Worm (Caenorhabditis elegans) whole organism, L4 larva: Measurements from ENCODE around the gene pals-22.

Experiments
- D1046.2 ChIP-seq: fragments of 200-800 bp; sonication (Bioruptor generic); IDR thresholded peaks from 2 replicates; pipeline ENCODE4 v1.3.6; 2022; ENCODE audit warnings: missing genetic modification characterization, missing compliant biosample characterization
- F10B5.3 ChIP-seq: sonication (generic microtip); optimal IDR thresholded peaks from 2 replicates; lab custom pipeline; 2016; ENCODE audit warnings: mild to moderate bottlenecking, missing genetic modification characterization, missing compliant biosample characterization
- F26F4.8 ChIP-seq: fragments of 200-800 bp; sonication (Bioruptor generic); conservative IDR thresholded peaks from 2 replicates; pipeline ENCODE4 v1.3.6; 2022; ENCODE audit warnings: missing genetic modification characterization, missing compliant biosample characterization
- F37D6.2 ChIP-seq: sonication (generic microtip); optimal IDR thresholded peaks from 2 replicates; lab custom pipeline; 2016; ENCODE audit warnings: mild to moderate bottlenecking, missing genetic modification characterization, missing compliant biosample characterization
- F49E8.2 ChIP-seq: sonication (generic microtip); optimal IDR thresholded peaks from 2 replicates; lab custom pipeline; 2016; ENCODE audit warnings: missing compliant biosample characterization, mild to moderate bottlenecking, missing genetic modification characterization, borderline replicate concordance
- T26A8.4 ChIP-seq: fragments of 200-800 bp; sonication (Bioruptor generic); IDR thresholded peaks from 2 replicates; pipeline ENCODE4 v1.3.6; 2022; ENCODE audit warnings: missing genetic modification characterization, missing compliant biosample characterization
- Y48G9A.11 ChIP-seq: fragments of 200-800 bp; sonication (Bioruptor generic); IDR thresholded peaks from 2 replicates; pipeline ENCODE4 v1.3.6; 2022; ENCODE audit warnings: missing genetic modification reagents, missing genetic modification characterization, missing compliant biosample characterization
- Y5F2A.4 ChIP-seq: fragments of 200-800 bp; sonication (Bioruptor generic); optimal IDR thresholded peaks from 2 replicates; lab custom pipeline; 2018; ENCODE audit warnings: mild to moderate bottlenecking, missing genetic modification characterization, missing compliant biosample characterization
- Y75B8A.6 ChIP-seq: fragments of 200-800 bp; sonication (Bioruptor generic); IDR thresholded peaks from 2 replicates; pipeline ENCODE4 v1.3.6; 2022; ENCODE audit warnings: missing genetic modification reagents, missing genetic modification characterization, missing compliant biosample characterization
- ZK546.5 ChIP-seq, 2 experiments: sonication (generic microtip); optimal IDR thresholded peaks; 2 replicates each; lab custom pipeline; 2017; ENCODE audit warnings: missing biosample characterization in 2 of 2, missing genetic modification characterization in 2 of 2
- aha-1 ChIP-seq: fragments of 150-350 bp; peaks from one replicate; lab custom pipeline; 2014; ENCODE audit warnings: missing biosample characterization, missing genetic modification characterization
- ama-1 ChIP-seq: fragments of 150-350 bp; optimal IDR thresholded peaks from 2 replicates; lab custom pipeline; 2014; ENCODE audit warnings: inconsistent platforms, mixed read lengths
- ceh-20 ChIP-seq: fragments of 200-800 bp; sonication (Bioruptor generic); IDR thresholded peaks from 2 replicates; pipeline ENCODE4 v1.3.6; 2022; ENCODE audit warnings: missing genetic modification reagents, missing genetic modification characterization, missing compliant biosample characterization
- ceh-32 ChIP-seq: sonication (generic microtip); optimal IDR thresholded peaks from 2 replicates; lab custom pipeline; 2016; ENCODE audit warnings: mild to moderate bottlenecking, missing genetic modification characterization, missing compliant biosample characterization; ENCODE audit not compliant: poor library complexity
- ceh-44 ChIP-seq: fragments of 200-800 bp; sonication (Bioruptor generic); IDR thresholded peaks from 2 replicates; pipeline ENCODE4 v1.3.6; 2022; ENCODE audit warnings: missing genetic modification reagents, missing genetic modification characterization, missing compliant biosample characterization
- ces-1 ChIP-seq: fragments of 150-350 bp; sonication (generic microtip); optimal IDR thresholded peaks from 4 replicates; lab custom pipeline; 2014; ENCODE audit warnings: missing biosample characterization, missing genetic modification reagents, missing genetic modification characterization
- daf-16 ChIP-seq, 3 experiments: sonication (generic microtip); optimal IDR thresholded peaks; 2 replicates each; lab custom pipeline; 2016 to 2017; ENCODE audit warnings: missing genetic modification characterization in 3 of 3, missing genetic modification reagents in 3 of 3, mild to moderate bottlenecking in 2 of 3, missing compliant biosample characterization in 2 of 3, missing biosample characterization in 1 of 3, moderate library complexity in 1 of 3
- daf-8 ChIP-seq: fragments of 200-800 bp; sonication (Bioruptor generic); IDR thresholded peaks from 2 replicates; pipeline ENCODE4 v1.3.6; 2022; ENCODE audit warnings: missing genetic modification characterization, missing compliant biosample characterization
- dmd-8 ChIP-seq: fragments of 200-800 bp; sonication (Bioruptor generic); IDR thresholded peaks from 2 replicates; pipeline ENCODE4 v1.3.6; 2022; ENCODE audit warnings: missing genetic modification characterization, missing compliant biosample characterization
- dpl-1 ChIP-seq: fragments of 150-350 bp; optimal IDR thresholded peaks from 2 replicates; lab custom pipeline; 2014; ENCODE audit warnings: missing biosample characterization, missing genetic modification reagents, missing genetic modification characterization
- dve-1 ChIP-seq: sonication (generic microtip); optimal IDR thresholded peaks from 2 replicates; lab custom pipeline; 2017; ENCODE audit warnings: antibody characterized with exemption, mild to moderate bottlenecking, missing genetic modification characterization, missing compliant biosample characterization; ENCODE audit not compliant: insufficient read depth
- fos-1 ChIP-seq: fragments of 150-350 bp; optimal IDR thresholded peaks from 2 replicates; lab custom pipeline; 2014; ENCODE audit warnings: missing biosample characterization, missing genetic modification characterization
- hif-1 ChIP-seq, 2 experiments: sonication (generic microtip); optimal IDR thresholded peaks; 2 replicates each; lab custom pipeline; 2016 to 2017; ENCODE audit warnings: missing compliant biosample characterization in 2 of 2, missing genetic modification characterization in 2 of 2, missing genetic modification reagents in 2 of 2, missing genotype in 2 of 2, mild to moderate bottlenecking in 1 of 2
- hlh-11 ChIP-seq: fragments of 200-800 bp; sonication (Bioruptor generic); optimal IDR thresholded peaks from 2 replicates; lab custom pipeline; 2018; ENCODE audit warnings: mild to moderate bottlenecking, missing genetic modification characterization, missing compliant biosample characterization
- hlh-30 ChIP-seq: sonication (generic microtip); optimal IDR thresholded peaks from 2 replicates; lab custom pipeline; 2017; ENCODE audit warnings: antibody characterized with exemption, mild to moderate bottlenecking, missing genetic modification characterization, missing compliant biosample characterization; ENCODE audit not compliant: insufficient read depth
- jun-1 ChIP-seq: fragments of 150-350 bp; optimal IDR thresholded peaks from 2 replicates; lab custom pipeline; 2014; ENCODE audit warnings: missing biosample characterization, missing genetic modification reagents, missing genetic modification characterization
- lim-7 ChIP-seq: fragments of 200-800 bp; sonication (Bioruptor generic); IDR thresholded peaks from 2 replicates; pipeline ENCODE4 v1.3.6; 2022; ENCODE audit warnings: missing genetic modification characterization, missing compliant biosample characterization
- lin-38 ChIP-seq: fragments of 200-800 bp; sonication (Bioruptor generic); IDR thresholded peaks from 2 replicates; pipeline ENCODE4 v1.3.6; 2022; ENCODE audit warnings: missing genetic modification reagents, missing genetic modification characterization, missing compliant biosample characterization
- lin-39 ChIP-seq: fragments of 150-350 bp; optimal IDR thresholded peaks from 2 replicates; lab custom pipeline; 2014; ENCODE audit warnings: missing biosample characterization, missing genetic modification reagents, missing genetic modification characterization
- mdl-1 ChIP-seq, 2 experiments: fragments of 150-350 bp in 1 of 2; sonication (generic microtip) in 1 of 2; optimal IDR thresholded peaks; 2 replicates each; lab custom pipeline; 2014 to 2017; ENCODE audit warnings: missing biosample characterization in 2 of 2, missing genetic modification characterization in 2 of 2
- mdt-29 ChIP-seq: fragments of 200-800 bp; sonication (Bioruptor generic); IDR thresholded peaks from 2 replicates; pipeline ENCODE4 v1.3.6; 2022; ENCODE audit warnings: missing genetic modification reagents, missing genetic modification characterization, missing compliant biosample characterization
- mes-2 ChIP-seq: sonication (generic microtip); optimal IDR thresholded peaks from 2 replicates; lab custom pipeline; 2016; ENCODE audit warnings: missing genotype, mild to moderate bottlenecking, missing genetic modification characterization, missing compliant biosample characterization; ENCODE audit not compliant: poor library complexity, severe bottlenecking
- nhr-102 ChIP-seq: sonication (generic microtip); optimal IDR thresholded peaks from 2 replicates; lab custom pipeline; 2016; ENCODE audit warnings: mild to moderate bottlenecking, missing genetic modification characterization, moderate library complexity, missing compliant biosample characterization
- nhr-11 ChIP-seq: fragments of 150-350 bp; optimal IDR thresholded peaks from 2 replicates; lab custom pipeline; 2014; ENCODE audit warnings: missing biosample characterization, missing genetic modification characterization
- nhr-111 ChIP-seq: fragments of 200-800 bp; sonication (Bioruptor generic); optimal IDR thresholded peaks from 2 replicates; lab custom pipeline; 2018; ENCODE audit warnings: mild to moderate bottlenecking, missing genetic modification characterization, missing compliant biosample characterization
- nhr-237 ChIP-seq: sonication (generic microtip); optimal IDR thresholded peaks from 2 replicates; lab custom pipeline; 2017; ENCODE audit warnings: missing biosample characterization, missing genetic modification characterization
- nhr-28 ChIP-seq: fragments of 150-350 bp; optimal IDR thresholded peaks from 2 replicates; lab custom pipeline; 2014; ENCODE audit warnings: missing biosample characterization, missing genetic modification characterization
- nhr-41 ChIP-seq: fragments of 200-800 bp; sonication (Bioruptor generic); IDR thresholded peaks from 2 replicates; pipeline ENCODE4 v1.3.6; 2022; ENCODE audit warnings: missing genetic modification reagents, missing genetic modification characterization, missing compliant biosample characterization
- pqm-1 ChIP-seq: sonication (generic microtip); optimal IDR thresholded peaks from 2 replicates; lab custom pipeline; 2017; ENCODE audit warnings: missing biosample characterization, missing genetic modification characterization
- rbr-2 ChIP-seq: sonication (generic microtip); optimal IDR thresholded peaks from 2 replicates; lab custom pipeline; 2016; ENCODE audit warnings: missing genotype, missing genetic modification characterization, missing compliant biosample characterization
- snpc-1.2 ChIP-seq: fragments of 200-800 bp; sonication (Bioruptor generic); IDR thresholded peaks from 2 replicates; pipeline ENCODE4 v1.3.6; 2022; ENCODE audit warnings: missing genetic modification reagents, missing genetic modification characterization, missing compliant biosample characterization
- snpc-4 ChIP-seq: fragments of 150-350 bp; optimal IDR thresholded peaks from 2 replicates; lab custom pipeline; 2014; ENCODE audit warnings: missing biosample characterization, missing genetic modification characterization
- tra-1 ChIP-seq: fragments of 200-800 bp; sonication (Bioruptor generic); IDR thresholded peaks from 2 replicates; pipeline ENCODE4 v1.3.6; 2022; ENCODE audit warnings: missing genetic modification reagents, missing genetic modification characterization, missing compliant biosample characterization
- unc-130 ChIP-seq: sonication (generic microtip); optimal IDR thresholded peaks from 2 replicates; lab custom pipeline; 2016; ENCODE audit warnings: missing genetic modification reagents, missing genetic modification characterization, missing compliant biosample characterization
- vab-7 ChIP-seq: fragments of 200-800 bp; sonication (Bioruptor generic); IDR thresholded peaks from 2 replicates; pipeline ENCODE4 v1.3.6; 2022; ENCODE audit warnings: missing genetic modification reagents, missing genetic modification characterization, missing compliant biosample characterization
- zfp-3 ChIP-seq: fragments of 200-800 bp; sonication (Bioruptor generic); conservative IDR thresholded peaks from 2 replicates; pipeline ENCODE4 v1.3.6; 2022; ENCODE audit warnings: missing genetic modification reagents, missing genetic modification characterization, missing compliant biosample characterization
- ztf-11 ChIP-seq: fragments of 150-350 bp; optimal IDR thresholded peaks from 2 replicates; lab custom pipeline; 2014; ENCODE audit warnings: missing biosample characterization, missing genetic modification characterization
- ztf-7 ChIP-seq: fragments of 150-350 bp; optimal IDR thresholded peaks from 2 replicates; lab custom pipeline; 2014; ENCODE audit warnings: missing biosample characterization, missing genetic modification characterization

Gene pals-22

DNA sequence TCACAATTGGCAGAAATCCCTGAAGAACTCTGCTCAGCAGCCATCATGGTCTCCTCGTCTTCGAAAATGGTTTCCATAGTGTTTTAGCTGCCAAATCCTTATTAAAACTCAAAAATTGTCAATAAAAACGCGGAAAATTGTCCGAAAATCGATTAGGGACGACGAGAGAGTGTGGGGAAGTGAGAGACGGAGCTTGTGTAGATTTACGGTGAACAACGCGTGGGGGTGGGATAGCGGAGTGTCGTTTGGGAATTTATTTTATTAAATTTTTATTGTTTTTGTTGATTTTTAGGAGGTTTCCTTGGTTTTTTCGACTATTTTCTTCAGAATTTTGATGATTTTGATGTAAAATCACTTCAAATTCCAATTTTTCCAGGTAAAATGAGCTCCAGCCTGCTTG lies 45.0 kb upstream of the pals-22 start, which contains the start of the genes F54C4.4 and mrpl-40 (continued):
- no peak for TF ChIP-seq mdt-29 (GFP tag; lab: Robert Waterston, UW)
- TF ChIP-seq hif-1 (tag; optimal IDR thresholded peaks at IDR 0.05; lab: Kevin White, UChicago): no peak
- TF ChIP-seq ztf-11 (tag; lab: Kevin White, UChicago): no peak
- no peak for TF ChIP-seq zfp-3
- no peak for TF ChIP-seq F26F4.8 (GFP tag; lab: Robert Waterston, UW)
- peak; percentile 18 for TF ChIP-seq rbr-2 (tag; lab: Kevin White, UChicago)
- TF ChIP-seq daf-16 (GFP tag; optimal IDR thresholded peaks at IDR 0.05; lab: Kevin White, UChicago): no peak
- TF ChIP-seq daf-16 (tag; optimal IDR thresholded peaks at IDR 0.05; lab: Kevin White, UChicago): peak; percentile 18
- TF ChIP-seq dmd-8: no peak
- TF ChIP-seq snpc-4 (tag; lab: Kevin White, UChicago): no peak
- TF ChIP-seq ceh-44: no peak
- TF ChIP-seq aha-1 (tag; lab: Kevin White, UChicago): peak; percentile 89
- peak; percentile 72 for TF ChIP-seq mes-2 (tag; lab: Kevin White, UChicago)
- no peak for TF ChIP-seq mdl-1 (tag; optimal IDR thresholded peaks at IDR 0.05; lab: Kevin White, UChicago)
- peak; percentile 95 for TF ChIP-seq Y48G9A.11 (GFP tag; lab: Robert Waterston, UW)
- TF ChIP-seq, all 104 proteins: peak for 18

DNA sequence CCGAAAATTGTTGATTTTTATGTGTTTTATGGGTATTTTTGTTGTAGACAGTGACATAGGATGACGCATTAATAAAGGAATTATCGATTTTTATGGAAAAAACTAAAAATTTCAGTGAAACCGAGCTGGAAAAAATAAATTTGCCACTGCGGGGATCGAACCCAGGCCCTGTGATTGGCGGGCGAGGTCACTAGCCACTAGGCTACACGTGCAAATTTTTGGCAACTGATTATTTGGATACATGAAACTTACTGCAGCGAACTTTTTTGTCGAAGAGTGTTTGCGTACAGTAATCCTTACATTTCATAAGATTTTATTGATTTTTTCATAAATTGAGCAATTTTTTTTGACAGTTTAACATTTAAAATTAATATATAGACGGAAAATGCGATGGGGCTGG lies 43.1 kb upstream of the pals-22 start:
- TF ChIP-seq tra-1 (GFP tag; lab: Robert Waterston, UW) (peak; percentile 48; the same call in 1 of the 2 replicates), F37D6.2 (tag; lab: Kevin White, UChicago) (no peak), F49E8.2 (tag; lab: Kevin White, UChicago) (peak; percentile 88), aha-1 (tag; lab: Kevin White, UChicago) (no peak), daf-8 (no peak), lim-7 (GFP tag; lab: Robert Waterston, UW) (peak; percentile 81), lin-38 (GFP tag; lab: Robert Waterston, UW) (peak; percentile 79), nhr-237 (tag; lab: Kevin White, UChicago) (no peak), hlh-11 (tag; lab: Kevin White, UChicago) (peak; percentile 49), dve-1 (tag; lab: Kevin White, UChicago) (peak; percentile 70), zfp-3 (peak; percentile 51; the same call in 1 of the 2 replicates), mdl-1 (tag; optimal IDR thresholded peaks at IDR 0.05; lab: Kevin White, UChicago) (no peak), hlh-30 (tag; lab: Kevin White, UChicago) (peak; percentile 60), fos-1 (tag; lab: Kevin White, UChicago) (no peak), Y75B8A.6 (GFP tag; lab: Robert Waterston, UW) (no peak), lin-39 (tag; lab: Kevin White, UChicago) (no peak), Y48G9A.11 (GFP tag; lab: Robert Waterston, UW) (peak; percentile 93), snpc-1.2 (GFP tag; lab: Robert Waterston, UW) (peak; percentile 71), nhr-11 (tag; lab: Kevin White, UChicago) (no peak), nhr-102 (peak; percentile 52), T26A8.4 (GFP tag; lab: Robert Waterston, UW) (peak; percentile 68), unc-130 (GFP tag; lab: Kevin White, UChicago) (peak; percentile 61), ztf-11 (tag; lab: Kevin White, UChicago) (no peak), ztf-7 (tag; lab: Kevin White, UChicago) (peak; percentile 26), snpc-4 (tag; lab: Kevin White, UChicago) (no peak), ceh-20 (GFP tag; lab: Robert Waterston, UW) (0 out of 2 replicates have a peak, but pooled peaks have one; percentile 44), nhr-41 (no peak), jun-1 (tag; lab: Kevin White, UChicago) (no peak), dpl-1 (GFP tag; lab: Kevin White, UChicago) (peak; percentile 30), ZK546.5 (tag; optimal IDR thresholded peaks at IDR 0.05; lab: Kevin White, UChicago) (no peak), F10B5.3 (tag; lab: Kevin White, UChicago) (no peak), vab-7 (peak; percentile 61; the same call in 1 of the 2 replicates), Y5F2A.4 (GFP tag; lab: Kevin White, UChicago) (peak; percentile 50), nhr-28 (tag; lab: Kevin White, UChicago) (no peak), pqm-1 (tag; lab: Kevin White, UChicago) (no peak), ces-1 (GFP tag; lab: Kevin White, UChicago) (no peak), ama-1 (lab: Kevin White, UChicago) (peak; percentile 89), ceh-32 (tag; lab: Kevin White, UChicago) (no peak), nhr-111 (GFP tag; lab: Kevin White, UChicago) (no peak), D1046.2 (GFP tag; lab: Robert Waterston, UW) (peak; percentile 62; the same call in 1 of the 2 replicates), hif-1 (tag; optimal IDR thresholded peaks at IDR 0.05; lab: Kevin White, UChicago) (no peak)
